Worm (Caenorhabditis elegans) whole organism, early embryonic: ENCODE results near the gene srw-142.
"Not testable (repeated sequence)": the region's sequence is repeated elsewhere in the genome, so short reads cannot be mapped to it uniquely, and the experiment has no call there.

ENCODE experiments used
- B0310.2 ChIP-seq: sonication (generic microtip); optimal IDR thresholded peaks from 2 replicates; lab custom pipeline; 2016; ENCODE audit warnings: mild to moderate bottlenecking, missing genetic modification characterization, missing compliant biosample characterization
- F13C5.2 ChIP-seq: sonication (generic microtip); optimal IDR thresholded peaks from 2 replicates; lab custom pipeline; 2017; ENCODE audit warnings: mild to moderate bottlenecking, missing genetic modification characterization, inconsistent platforms, missing compliant biosample characterization
- aly-1 ChIP-seq: sonication (generic microtip); optimal IDR thresholded peaks from 2 replicates; lab custom pipeline; 2016; ENCODE audit warnings: missing genetic modification characterization, missing compliant biosample characterization
- ama-1 ChIP-seq: fragments of 150-350 bp; optimal IDR thresholded peaks from 2 replicates; lab custom pipeline; 2014
- ceh-13 ChIP-seq: fragments of 200-800 bp; sonication (Bioruptor generic); optimal IDR thresholded peaks from 2 replicates; lab custom pipeline; 2018; ENCODE audit warnings: mild to moderate bottlenecking, missing genetic modification characterization, missing compliant biosample characterization
- ceh-36 ChIP-seq: sonication (generic microtip); optimal IDR thresholded peaks from 2 replicates; lab custom pipeline; 2016; ENCODE audit warnings: missing genetic modification characterization, inconsistent platforms, missing compliant biosample characterization
- ets-7 ChIP-seq: sonication (generic microtip); optimal IDR thresholded peaks from 2 replicates; lab custom pipeline; 2016; ENCODE audit warnings: missing genotype, missing genetic modification characterization, missing compliant biosample characterization
- flt-1 ChIP-seq: fragments of 200-800 bp; sonication (Bioruptor generic); IDR thresholded peaks from 2 replicates; pipeline ENCODE4 v1.3.6; 2022; ENCODE audit warnings: missing genetic modification characterization, missing compliant biosample characterization
- hmbx-1 ChIP-seq: sonication (generic microtip); optimal IDR thresholded peaks from 2 replicates; lab custom pipeline; 2016; ENCODE audit warnings: mild to moderate bottlenecking, missing genetic modification characterization, missing compliant biosample characterization
- hmg-4 ChIP-seq: fragments of 200-800 bp; sonication (Bioruptor generic); optimal IDR thresholded peaks from 2 replicates; lab custom pipeline; 2018; ENCODE audit warnings: mild to moderate bottlenecking, missing genetic modification characterization, missing compliant biosample characterization
- hnd-1 ChIP-seq: sonication (generic microtip); optimal IDR thresholded peaks from 2 replicates; lab custom pipeline; 2016; ENCODE audit warnings: missing genetic modification characterization, missing compliant biosample characterization
- pes-1 ChIP-seq: fragments of 200-800 bp; sonication (Bioruptor generic); IDR thresholded peaks from 2 replicates; pipeline ENCODE4 v1.3.6; 2022; ENCODE audit warnings: missing genetic modification reagents, missing genetic modification characterization, missing compliant biosample characterization
- scrt-1 ChIP-seq: fragments of 200-800 bp; sonication (Bioruptor generic); IDR thresholded peaks from 2 replicates; pipeline ENCODE4 v1.3.6; 2022; ENCODE audit warnings: missing genetic modification characterization, missing compliant biosample characterization
- sea-1 ChIP-seq: fragments of 200-800 bp; sonication (Bioruptor generic); conservative IDR thresholded peaks from 2 replicates; pipeline ENCODE4 v1.3.6; 2022; ENCODE audit warnings: missing genetic modification characterization, missing compliant biosample characterization
- tbx-11 ChIP-seq: fragments of 200-800 bp; sonication (Bioruptor generic); IDR thresholded peaks from 2 replicates; pipeline ENCODE4 v1.3.6; 2022; ENCODE audit warnings: missing genetic modification characterization, missing compliant biosample characterization
- tbx-37 ChIP-seq: fragments of 200-800 bp; sonication (Bioruptor generic); conservative IDR thresholded peaks from 2 replicates; pipeline ENCODE4 v1.3.6; 2022; ENCODE audit warnings: missing genetic modification reagents, missing genetic modification characterization, missing compliant biosample characterization
- tra-4 ChIP-seq: sonication (generic microtip); optimal IDR thresholded peaks from 2 replicates; lab custom pipeline; 2017; ENCODE audit warnings: missing genetic modification characterization, missing compliant biosample characterization

The srw-142 gene

DNA sequence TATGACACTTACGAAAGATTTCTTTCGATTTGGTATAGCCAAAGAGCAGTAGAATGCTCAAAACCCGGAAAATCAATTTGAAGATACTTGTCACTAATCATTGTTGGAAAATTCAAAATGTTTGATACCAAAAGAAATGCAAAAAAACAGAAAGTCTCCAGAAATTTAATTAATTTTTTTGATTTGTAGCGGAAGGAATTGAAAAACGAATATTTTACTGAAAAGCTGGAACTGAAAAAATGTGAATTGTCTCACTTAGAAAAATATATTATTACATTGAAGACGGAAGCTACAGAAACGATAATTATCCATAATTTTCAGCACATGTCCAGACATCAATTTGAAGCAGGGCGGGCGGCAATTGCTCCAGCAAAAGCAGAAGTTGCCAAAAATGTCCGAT is 4.9 kb upstream of the srw-142 start, which contains the start of gene srw-138:
Gene srw-138 (minus strand): TSS at position 101 of the 400 bp plus-strand sequence.
- TF ChIP-seq scrt-1, result no peak
- TF ChIP-seq ama-1, result no peak
- TF ChIP-seq hmbx-1 (tag; lab: Kevin White, UChicago), result no peak
- no peak for TF ChIP-seq aly-1 (tag; lab: Kevin White, UChicago)
- no peak for TF ChIP-seq hmg-4

DNA sequence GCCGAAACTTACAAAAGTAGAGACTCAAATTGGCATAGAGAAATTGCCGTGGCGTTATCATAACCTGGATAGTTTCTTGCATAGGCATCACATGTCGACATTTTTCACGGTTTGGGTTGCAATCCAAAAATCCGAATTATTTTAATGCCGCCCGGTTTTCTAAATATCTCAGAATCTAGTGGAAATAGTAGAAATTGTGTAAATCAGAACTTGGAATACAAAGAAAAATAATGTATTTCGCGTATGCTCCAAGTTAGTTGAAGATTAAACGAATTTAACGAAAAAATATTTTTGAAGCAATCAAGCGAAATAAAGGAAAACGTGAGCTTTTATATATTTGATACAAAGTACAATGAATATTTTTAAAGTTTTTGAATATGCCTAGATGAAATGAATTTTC is 2.8 kb upstream of the srw-142 start, which contains the start of gene srw-144:
Gene srw-144 (minus strand): TSS at position 101 of the 400 bp plus-strand sequence.
- TF ChIP-seq pes-1 (GFP tag; lab: Robert Waterston, UW) (no peak), ama-1 (no peak), hmbx-1 (tag; lab: Kevin White, UChicago) (no peak), tra-4 (tag; lab: Kevin White, UChicago) (no peak), sea-1 (GFP tag; lab: Robert Waterston, UW) (no peak), F13C5.2 (tag; lab: Kevin White, UChicago) (no peak), tbx-37 (GFP tag; lab: Robert Waterston, UW) (no peak), scrt-1 (no peak), tbx-11 (no peak), hmg-4 (no peak), flt-1 (GFP tag; lab: Robert Waterston, UW) (no peak), ceh-13 (no peak), ets-7 (tag; lab: Kevin White, UChicago) (no peak), aly-1 (tag; lab: Kevin White, UChicago) (no peak), B0310.2 (tag; lab: Kevin White, UChicago) (no peak), ceh-36 (tag; lab: Kevin White, UChicago) (no peak), hnd-1 (tag; lab: Kevin White, UChicago) (no peak)

DNA sequence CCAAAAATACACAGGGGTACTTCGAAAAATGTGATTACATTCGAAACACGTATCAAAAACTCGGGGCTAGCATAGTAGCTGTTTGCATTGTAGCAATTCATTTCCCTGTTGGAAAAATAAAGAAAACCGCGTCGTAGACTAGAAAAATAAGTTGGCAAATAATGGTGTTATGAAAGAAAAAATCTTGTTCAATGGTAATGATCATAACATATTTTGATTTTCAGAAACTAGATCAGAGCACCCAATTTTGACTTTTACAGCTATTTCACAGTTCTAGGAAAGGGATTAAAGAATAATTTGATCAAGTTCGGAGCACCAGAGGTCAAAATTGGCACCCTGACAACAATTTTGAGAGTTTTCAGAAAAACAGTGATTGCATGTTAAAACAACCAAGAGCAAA is 2.8 kb downstream of the srw-142 start, which contains the start of gene srh-248:
Gene srh-248 (minus strand): TSS at position 101 of the 400 bp plus-strand sequence.
- not testable (repeated sequence) for TF ChIP-seq B0310.2, ets-7, hmbx-1 (tag; lab: Kevin White, UChicago)

DNA sequence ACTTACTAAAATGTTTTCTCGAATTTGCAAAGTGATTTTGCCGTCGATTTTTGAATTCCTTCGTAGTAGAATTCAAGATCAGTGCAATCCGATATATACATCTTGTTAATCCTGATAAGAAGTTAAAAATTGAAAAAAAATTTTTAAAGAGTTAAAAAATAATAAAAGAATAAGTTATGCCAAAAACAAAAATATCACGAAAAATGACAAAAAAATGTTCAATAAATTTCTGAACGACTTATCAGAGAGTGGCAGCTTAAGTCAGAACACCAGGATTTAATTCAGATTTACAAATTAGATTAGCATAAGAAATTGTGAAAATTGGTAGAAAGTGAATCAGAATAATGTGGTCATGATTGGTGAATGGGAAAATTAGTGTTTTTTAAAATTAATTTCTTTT is 6.0 kb downstream of the srw-142 start, which contains the start of gene srw-122:
Gene srw-122 (minus strand): TSS at position 101 of the 400 bp plus-strand sequence.
- TF ChIP-seq hmg-4; tbx-11; B0310.2 (tag; lab: Kevin White, UChicago): not testable (repeated sequence)

DNA sequence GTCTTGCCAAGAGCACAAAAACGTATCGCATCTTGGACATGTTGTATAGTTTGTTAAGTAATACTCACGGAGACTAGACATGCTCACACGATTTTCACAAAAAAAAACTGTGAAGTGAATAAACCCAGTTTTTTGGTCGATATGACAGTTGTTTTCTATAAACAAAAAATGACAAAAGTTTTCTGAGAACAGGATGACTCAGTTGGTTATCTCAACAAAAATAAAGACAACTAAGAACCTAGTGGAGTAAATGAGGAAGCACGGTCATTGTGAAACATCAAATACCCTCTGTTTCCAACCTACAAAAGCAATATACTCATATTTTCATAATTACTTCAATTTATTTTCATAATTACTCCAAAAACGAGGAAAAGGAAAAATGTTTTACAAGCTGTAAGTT is 12.5 kb downstream of the srw-142 start, which contains the start of gene srh-87:
Gene srh-87 (minus strand): TSS at position 101 of the 400 bp plus-strand sequence.
- no peak for TF ChIP-seq tra-4 (tag; lab: Kevin White, UChicago)
- no peak for TF ChIP-seq hmbx-1 (tag; lab: Kevin White, UChicago)
- no peak for TF ChIP-seq B0310.2 (tag; lab: Kevin White, UChicago)
- TF ChIP-seq ceh-36 (tag; lab: Kevin White, UChicago), result no peak
- no peak for TF ChIP-seq ets-7 (tag; lab: Kevin White, UChicago)
- TF ChIP-seq aly-1 (tag; lab: Kevin White, UChicago), result no peak
- no peak for TF ChIP-seq pes-1 (GFP tag; lab: Robert Waterston, UW)
- TF ChIP-seq ceh-13, result no peak
- TF ChIP-seq scrt-1, result no peak
- TF ChIP-seq hnd-1 (tag; lab: Kevin White, UChicago), result no peak
- TF ChIP-seq sea-1 (GFP tag; lab: Robert Waterston, UW), result no peak
- TF ChIP-seq hmg-4, result no peak

DNA sequence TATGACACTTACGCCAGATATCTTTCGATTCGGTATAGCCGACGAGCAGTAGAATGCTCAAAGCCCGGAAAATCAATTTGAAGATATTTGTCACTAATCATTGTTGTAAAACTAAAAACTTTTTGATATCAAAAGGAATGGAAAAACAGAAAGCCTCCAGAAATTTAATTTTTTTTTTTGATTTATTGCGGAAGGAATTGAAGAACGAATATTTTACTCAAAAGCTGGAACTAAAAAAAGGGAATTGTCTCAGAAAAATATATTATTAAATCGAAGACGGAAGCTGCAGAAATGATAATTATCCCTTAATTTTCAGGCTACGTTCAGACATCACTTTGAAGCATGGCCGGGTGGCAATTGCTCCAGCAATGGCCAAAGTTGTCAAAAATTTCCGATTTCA is 14.2 kb downstream of the srw-142 start, which contains the start of gene srw-137:
Gene srw-137 (minus strand): TSS at position 101 of the 400 bp plus-strand sequence.
- TF ChIP-seq aly-1 (tag; lab: Kevin White, UChicago) (no peak), pes-1 (GFP tag; lab: Robert Waterston, UW) (no peak), ceh-13 (no peak), hmbx-1 (tag; lab: Kevin White, UChicago) (no peak), tbx-11 (no peak), hmg-4 (no peak), F13C5.2 (tag; lab: Kevin White, UChicago) (no peak), ets-7 (tag; lab: Kevin White, UChicago) (no peak), ceh-36 (tag; lab: Kevin White, UChicago) (no peak), tra-4 (tag; lab: Kevin White, UChicago) (no peak), flt-1 (GFP tag; lab: Robert Waterston, UW) (no peak), B0310.2 (tag; lab: Kevin White, UChicago) (no peak), sea-1 (GFP tag; lab: Robert Waterston, UW) (no peak), scrt-1 (no peak), hnd-1 (tag; lab: Kevin White, UChicago) (no peak), tbx-37 (GFP tag; lab: Robert Waterston, UW) (no peak), ama-1 (no peak)

DNA sequence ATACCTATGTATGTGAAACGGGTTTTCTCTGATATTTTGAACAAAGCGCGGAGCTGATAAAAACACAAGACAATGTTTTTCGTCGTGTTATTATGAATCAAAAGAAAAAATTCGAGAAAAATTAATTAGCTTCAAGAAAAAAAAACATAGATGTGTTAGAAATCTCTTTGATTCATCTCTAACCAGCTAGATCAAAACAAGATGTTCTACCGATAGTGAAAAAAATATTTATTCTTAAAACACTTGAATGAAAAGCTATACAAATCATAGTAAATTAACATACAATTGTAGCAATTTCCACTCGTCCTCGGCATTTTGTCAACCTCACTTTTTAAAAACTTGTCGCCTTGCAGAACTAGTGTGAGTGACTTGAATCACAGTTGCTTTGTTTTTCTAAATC is 15.9 kb downstream of the srw-142 start:
- TF ChIP-seq B0310.2 (tag; lab: Kevin White, UChicago) (no peak), aly-1 (tag; lab: Kevin White, UChicago) (no peak), ets-7 (tag; lab: Kevin White, UChicago) (no peak), tra-4 (tag; lab: Kevin White, UChicago) (no peak), F13C5.2 (tag; lab: Kevin White, UChicago) (no peak), tbx-37 (GFP tag; lab: Robert Waterston, UW) (no peak), ceh-13 (no peak), hmg-4 (no peak), pes-1 (GFP tag; lab: Robert Waterston, UW) (no peak), scrt-1 (no peak), ceh-36 (tag; lab: Kevin White, UChicago) (no peak), tbx-11 (no peak), hnd-1 (tag; lab: Kevin White, UChicago) (no peak), ama-1 (no peak), flt-1 (GFP tag; lab: Robert Waterston, UW) (no peak), hmbx-1 (tag; lab: Kevin White, UChicago) (no peak), sea-1 (GFP tag; lab: Robert Waterston, UW) (no peak)
